Fruit fly (Drosophila melanogaster) S2 (cell line): ENCODE data around the gene CG32564.

Experiments
- CG8478 ChIP-seq: fragments of >200 bp; optimal IDR thresholded peaks from 2 replicates; lab custom pipeline; 2018
- CTCF ChIP-seq, 2 experiments: fragments of >200 bp; optimal IDR thresholded peaks; 2 replicates each; lab custom pipeline; 2018

- TF ChIP-seq CTCF (optimal IDR thresholded peaks at IDR 0.05; lab: Kevin White, UChicago), result no peak
- TF ChIP-seq CG8478 (lab: Kevin White, UChicago), result no peak
Observed at dm6 chrX:17176542-17176941, 29.7 kb upstream of the CG32564 start.
